Worm (Caenorhabditis elegans): Measurements from ENCODE around the gene aptf-2.

ce11 chrIV:13398728-13399127 is 17.1 kb downstream of the aptf-2 start, which contains the start of gene Y62E10A.13:
- TF ChIP-seq ceh-31 (tag; optimal IDR thresholded peaks at IDR 0.05) (no peak), hlh-30 (tag; optimal IDR thresholded peaks at IDR 0.05; ENCODE audit: insufficient read depth) (no peak), fkh-10 (GFP tag; optimal IDR thresholded peaks at IDR 0.05) (no peak), ama-1 (optimal IDR thresholded peaks at IDR 0.05) (no peak), pqm-1 (tag; optimal IDR thresholded peaks at IDR 0.05) (no peak), nhr-11 (tag; optimal IDR thresholded peaks at IDR 0.05) (no peak), lim-6 (tag; optimal IDR thresholded peaks at IDR 0.05) (no peak), dve-1 (tag; optimal IDR thresholded peaks at IDR 0.05) (no peak), dmd-4 (tag; optimal IDR thresholded peaks at IDR 0.05; ENCODE audit: borderline replicate concordance) (no peak)
